Worm (Caenorhabditis elegans): ENCODE data around the gene col-99.

ce11 chrIV:118786-119185 lies 28.9 kb downstream of the col-99 start:
- no peak for TF ChIP-seq nhr-11 (tag; optimal IDR thresholded peaks at IDR 0.05)
- TF ChIP-seq nhr-77 (tag; optimal IDR thresholded peaks at IDR 0.05), result no peak
- TF ChIP-seq fos-1 (tag; optimal IDR thresholded peaks at IDR 0.05), result no peak
- no peak for TF ChIP-seq mdl-1 (tag; optimal IDR thresholded peaks at IDR 0.05)
- no peak for TF ChIP-seq snpc-4 (tag; optimal IDR thresholded peaks at IDR 0.05)
- TF ChIP-seq lsy-2 (tag; optimal IDR thresholded peaks at IDR 0.05), result no peak
- no peak for TF ChIP-seq ceh-82 (tag; optimal IDR thresholded peaks at IDR 0.05)
- TF ChIP-seq gmeb-1 (tag; optimal IDR thresholded peaks at IDR 0.05), result no peak
- TF ChIP-seq lin-11 (tag; optimal IDR thresholded peaks at IDR 0.05), result no peak

All from whole organism, L2 larva.